Fruit fly (Drosophila melanogaster): ENCODE measurements around the gene vls.
A peak's percentile ranks its signal among the peaks of the same experiment; 100 is the strongest.

The vls gene

dm6 chr2L:20078880-20079279 is 13.4 kb upstream of the vls start (continued):
- TF ChIP-seq CG14050 (GFP tag; IDR thresholded peaks at IDR 0.05) (no peak), phol (tag; optimal IDR thresholded peaks at IDR 0.05) (peak; percentile 7), nau (GFP tag; optimal IDR thresholded peaks at IDR 0.05) (no peak), Mrtf (GFP tag; IDR thresholded peaks at IDR 0.05) (no peak), Dfd (GFP tag; optimal IDR thresholded peaks at IDR 0.05) (no peak), bcd (GFP tag; optimal IDR thresholded peaks at IDR 0.05) (no peak), CG18476 (GFP tag; optimal IDR thresholded peaks at IDR 0.05) (no peak), CG10209 (GFP tag; optimal IDR thresholded peaks at IDR 0.05) (peak; percentile 7), CG1792 (GFP tag; optimal IDR thresholded peaks at IDR 0.05) (peak; percentile 32), Hr3 (GFP tag; optimal IDR thresholded peaks at IDR 0.05) (no peak), Lpt (GFP tag; optimal IDR thresholded peaks at IDR 0.05) (no peak), Awh (GFP tag; IDR thresholded peaks at IDR 0.05) (no peak), Eip74EF (GFP tag; optimal IDR thresholded peaks at IDR 0.05) (no peak), al (GFP tag; IDR thresholded peaks at IDR 0.05) (peak; percentile 24; the same call in 1 of the 2 replicates), esg (GFP tag; conservative IDR thresholded peaks at IDR 0.05) (no peak), run (tag; optimal IDR thresholded peaks at IDR 0.05) (no peak), Dref (GFP tag; IDR thresholded peaks at IDR 0.05) (no peak), CG14441 (GFP tag; IDR thresholded peaks at IDR 0.05) (peak; percentile 56; the same call in 1 of the 2 replicates), lmd (GFP tag; IDR thresholded peaks at IDR 0.05) (peak; percentile 37), CG18764 (GFP tag; optimal IDR thresholded peaks at IDR 0.05) (no peak), peb (GFP tag; IDR thresholded peaks at IDR 0.05) (no peak), vfl (GFP tag; optimal IDR thresholded peaks at IDR 0.05) (no peak), sob (GFP tag; IDR thresholded peaks at IDR 0.05) (no peak), C15 (GFP tag; IDR thresholded peaks at IDR 0.05) (no peak), ci (GFP tag; IDR thresholded peaks at IDR 0.05) (no peak), CG12659 (GFP tag; optimal IDR thresholded peaks at IDR 0.05) (peak; percentile 26), CG15514 (GFP tag; optimal IDR thresholded peaks at IDR 0.05) (peak; percentile 21), wek (GFP tag; optimal IDR thresholded peaks at IDR 0.05) (no peak), Nf-YC (tag; optimal IDR thresholded peaks at IDR 0.05) (no peak), CkIIα-i1 (GFP tag; IDR thresholded peaks at IDR 0.05) (no peak), CG11085 (GFP tag; IDR thresholded peaks at IDR 0.05) (no peak), CG32767 (GFP tag; IDR thresholded peaks at IDR 0.05) (no peak), CG11723 (GFP tag; optimal IDR thresholded peaks at IDR 0.05) (no peak), BtbVII (GFP tag; optimal IDR thresholded peaks at IDR 0.05) (peak; percentile 16), CG8281 (tag; optimal IDR thresholded peaks at IDR 0.05) (no peak), CG7372 (GFP tag; IDR thresholded peaks at IDR 0.05) (no peak), Lhr (GFP tag; optimal IDR thresholded peaks at IDR 0.05) (no peak), slp2 (GFP tag; optimal IDR thresholded peaks at IDR 0.05) (no peak), CG7271 (tag; optimal IDR thresholded peaks at IDR 0.05) (no peak), sc (optimal IDR thresholded peaks at IDR 0.05) (no peak), sc (GFP tag; optimal IDR thresholded peaks at IDR 0.05) (no peak), Opbp (GFP tag; IDR thresholded peaks at IDR 0.05; ENCODE audit: partially characterized antibody) (no peak), hth (optimal IDR thresholded peaks at IDR 0.05) (no peak), CG2120 (GFP tag; optimal IDR thresholded peaks at IDR 0.05) (peak; percentile 69), jing (GFP tag; optimal IDR thresholded peaks at IDR 0.05) (no peak), Scr (GFP tag; IDR thresholded peaks at IDR 0.05; ENCODE audit: partially characterized antibody) (no peak), bowl (GFP tag; IDR thresholded peaks at IDR 0.05) (no peak), CG17328 (GFP tag; IDR thresholded peaks at IDR 0.05) (no peak), jigr1 (GFP tag; IDR thresholded peaks at IDR 0.05) (no peak), CG2199 (GFP tag; IDR thresholded peaks at IDR 0.05) (no peak), tup (GFP tag; optimal IDR thresholded peaks at IDR 0.05) (no peak), Blimp-1 (GFP tag; optimal IDR thresholded peaks at IDR 0.05) (no peak), chif (GFP tag; optimal IDR thresholded peaks at IDR 0.05) (no peak)

Data from whole organism, embryonic.